Fruit fly (Drosophila melanogaster): ENCODE results near the gene CG7600.
A peak's percentile ranks its signal among the peaks of the same experiment; 100 is the strongest.

CG7600 gene

dm6 chr3L:11260275-11260734 lies 49.7 kb downstream of the CG7600 start:
- TF ChIP-seq CG7045 (GFP tag; optimal IDR thresholded peaks at IDR 0.05), result no peak
- TF ChIP-seq kay (GFP tag; ENCODE audit: borderline replicate concordance), result peak; percentile 7
- TF ChIP-seq CG7101 (tag; optimal IDR thresholded peaks at IDR 0.05), result peak; percentile 4
- peak; percentile 11 for TF ChIP-seq Hr96 (GFP tag; optimal IDR thresholded peaks at IDR 0.05)
- no peak for TF ChIP-seq pad (GFP tag; optimal IDR thresholded peaks at IDR 0.05)

dm6 chr3L:11260737-11261455 lies 50.3 kb downstream of the CG7600 start:
- TF ChIP-seq CG11617 (GFP tag; optimal IDR thresholded peaks at IDR 0.05) (no peak), bab1 (GFP tag; optimal IDR thresholded peaks at IDR 0.05) (peak; percentile 88), Hr96 (GFP tag; optimal IDR thresholded peaks at IDR 0.05) (no peak), kay (GFP tag; ENCODE audit: borderline replicate concordance) (peak; percentile 91), toe (GFP tag; optimal IDR thresholded peaks at IDR 0.05) (peak; percentile 52), CG7101 (tag; optimal IDR thresholded peaks at IDR 0.05) (peak; percentile 67), tj (GFP tag; optimal IDR thresholded peaks at IDR 0.05) (peak; percentile 87), CG14711 (tag; optimal IDR thresholded peaks at IDR 0.05) (peak; percentile 82)

- TF ChIP-seq CG14711 (tag; optimal IDR thresholded peaks at IDR 0.05) (peak; percentile 89), Mnt (GFP tag; optimal IDR thresholded peaks at IDR 0.05) (no peak), pad (GFP tag; optimal IDR thresholded peaks at IDR 0.05) (peak; percentile 74), ovo (GFP tag; optimal IDR thresholded peaks at IDR 0.05) (peak; percentile 34), toe (GFP tag; optimal IDR thresholded peaks at IDR 0.05) (no peak), CG1620 (GFP tag; optimal IDR thresholded peaks at IDR 0.05) (peak; percentile 18), CG7045 (GFP tag; optimal IDR thresholded peaks at IDR 0.05) (peak; percentile 88), CG11617 (GFP tag; optimal IDR thresholded peaks at IDR 0.05) (peak; percentile 79), cic (GFP tag; optimal IDR thresholded peaks at IDR 0.05) (peak; percentile 14), bab1 (GFP tag; optimal IDR thresholded peaks at IDR 0.05) (peak; percentile 96), CG5204 (GFP tag; optimal IDR thresholded peaks at IDR 0.05) (no peak), CG33017 (tag; optimal IDR thresholded peaks at IDR 0.05) (peak; percentile 86), CG12768 (GFP tag; optimal IDR thresholded peaks at IDR 0.05) (peak; percentile 41), CG7101 (tag; optimal IDR thresholded peaks at IDR 0.05) (peak; percentile 90), Crg-1 (GFP tag; optimal IDR thresholded peaks at IDR 0.05) (no peak), kay (GFP tag; ENCODE audit: borderline replicate concordance) (no peak), Hr96 (GFP tag; optimal IDR thresholded peaks at IDR 0.05) (no peak), Clk (GFP tag; optimal IDR thresholded peaks at IDR 0.05) (no peak), cnc (optimal IDR thresholded peaks at IDR 0.05) (no peak), tj (GFP tag; optimal IDR thresholded peaks at IDR 0.05) (peak; percentile 73)
Observed at dm6 chr3L:11261456-11262082, 51.0 kb downstream of the CG7600 start.

dm6 chr3L:11262159-11262558 lies 51.6 kb downstream of the CG7600 start:
- TF ChIP-seq kay (GFP tag; ENCODE audit: borderline replicate concordance), result peak; percentile 76
- TF ChIP-seq toe (GFP tag; optimal IDR thresholded peaks at IDR 0.05), result no peak
- TF ChIP-seq CG12768 (GFP tag; optimal IDR thresholded peaks at IDR 0.05), result no peak
- TF ChIP-seq cic (GFP tag; optimal IDR thresholded peaks at IDR 0.05), result no peak

Data from whole organism, adult.